Worm (Caenorhabditis elegans): Measurements from ENCODE around the gene slc-46A.

- TF ChIP-seq nhr-41 (GFP tag; IDR thresholded peaks at IDR 0.05) (no peak), unc-62 (GFP tag; optimal IDR thresholded peaks at IDR 0.05 in 1 of 2) (peak in 1 of 2 experiments; percentile 53), unc-62 (tag; optimal IDR thresholded peaks at IDR 0.05) (no peak), nhr-28 (tag; optimal IDR thresholded peaks at IDR 0.05) (no peak), lin-39 (tag; optimal IDR thresholded peaks at IDR 0.05) (no peak), lsy-2 (tag; optimal IDR thresholded peaks at IDR 0.05) (no peak), unc-39 (tag; optimal IDR thresholded peaks at IDR 0.05) (no peak), nhr-11 (tag; optimal IDR thresholded peaks at IDR 0.05) (no peak), hmg-1.1 (GFP tag; IDR thresholded peaks at IDR 0.05) (no peak), nhr-102 (tag; optimal IDR thresholded peaks at IDR 0.05) (peak; percentile 4), ces-1 (GFP tag; optimal IDR thresholded peaks at IDR 0.05) (no peak)
These were observed 25.1 kb downstream of the slc-46A start for ce11 chrIV:5344168-5344567.

Data from whole organism, L4 larva.